Worm (Caenorhabditis elegans): ENCODE results near the gene gst-12.

- TF ChIP-seq C06A6.2 (GFP tag; conservative IDR thresholded peaks at IDR 0.05) (no peak), lin-40 (tag; optimal IDR thresholded peaks at IDR 0.05) (no peak), sea-2 (GFP tag; IDR thresholded peaks at IDR 0.05) (no peak), ztf-18 (tag; optimal IDR thresholded peaks at IDR 0.05) (no peak), mcd-1 (GFP tag; IDR thresholded peaks at IDR 0.05) (no peak), dpl-1 (GFP tag; optimal IDR thresholded peaks at IDR 0.05) (no peak), snpc-4 (GFP tag; optimal IDR thresholded peaks at IDR 0.05) (no peak), snpc-4 (tag; optimal IDR thresholded peaks at IDR 0.05) (no peak), ceh-40 (GFP tag; IDR thresholded peaks at IDR 0.05) (no peak), F52B5.7 (tag; optimal IDR thresholded peaks at IDR 0.05) (no peak), ceh-58 (GFP tag; IDR thresholded peaks at IDR 0.05) (no peak), T07F8.4 (tag; optimal IDR thresholded peaks at IDR 0.05) (no peak)
These were observed 43.5 kb downstream of the gst-12 start for ce11 chrII:13574395-13574794.
